Worm (Caenorhabditis elegans) whole organism, L2 larva: ENCODE measurements around the gene hcf-1.

Source experiments
- ZK546.5 ChIP-seq: sonication (generic microtip); optimal IDR thresholded peaks from 2 replicates; lab custom pipeline; 2017; ENCODE audit warnings: missing biosample characterization, missing genetic modification characterization
- aly-2 ChIP-seq: fragments of 150-350 bp; optimal IDR thresholded peaks from 2 replicates; lab custom pipeline; 2014; ENCODE audit warnings: missing biosample characterization, missing genetic modification characterization
- ama-1 ChIP-seq: fragments of 150-350 bp; optimal IDR thresholded peaks from 2 replicates; lab custom pipeline; 2018; ENCODE audit warnings: inconsistent platforms
- blmp-1 ChIP-seq: sonication (generic microtip); optimal IDR thresholded peaks from 2 replicates; lab custom pipeline; 2017; ENCODE audit warnings: missing genetic modification characterization, mild to moderate bottlenecking, missing compliant biosample characterization, antibody characterized with exemption, moderate library complexity; ENCODE audit not compliant: insufficient read depth
- crh-2 ChIP-seq: sonication (generic microtip); optimal IDR thresholded peaks from 2 replicates; lab custom pipeline; 2017; ENCODE audit warnings: missing biosample characterization, missing genetic modification characterization
- gmeb-1 ChIP-seq: fragments of 150-350 bp; optimal IDR thresholded peaks from 2 replicates; lab custom pipeline; 2014; ENCODE audit warnings: missing biosample characterization, missing genetic modification characterization
- nhr-25 ChIP-seq: fragments of 150-350 bp; sonication (generic microtip); optimal IDR thresholded peaks from 3 replicates; lab custom pipeline; 2014; ENCODE audit warnings: missing biosample characterization, missing genetic modification characterization
- peb-1 ChIP-seq: fragments of 150-350 bp; optimal IDR thresholded peaks from 2 replicates; lab custom pipeline; 2014; ENCODE audit warnings: missing biosample characterization, missing genetic modification characterization
- skn-1 ChIP-seq: sonication (generic microtip); optimal IDR thresholded peaks from 2 replicates; lab custom pipeline; 2017; ENCODE audit warnings: missing biosample characterization, missing genetic modification characterization
- unc-62 ChIP-seq: fragments of 150-350 bp; optimal IDR thresholded peaks from 2 replicates; lab custom pipeline; 2014; ENCODE audit warnings: missing biosample characterization, missing genetic modification reagents, missing genetic modification characterization
- zag-1 ChIP-seq: fragments of 150-350 bp; optimal IDR thresholded peaks from 2 replicates; lab custom pipeline; 2014; ENCODE audit warnings: missing biosample characterization, missing genetic modification characterization
- ztf-4 ChIP-seq: fragments of 150-350 bp; optimal IDR thresholded peaks from 2 replicates; lab custom pipeline; 2014; ENCODE audit warnings: missing biosample characterization, missing genetic modification characterization

- no peak for TF ChIP-seq skn-1 (tag; lab: Kevin White, UChicago)
- no peak for TF ChIP-seq nhr-25 (tag; lab: Kevin White, UChicago)
- no peak for TF ChIP-seq unc-62
- TF ChIP-seq ama-1 (lab: Kevin White, UChicago) = no peak
- no peak for TF ChIP-seq blmp-1 (tag; lab: Kevin White, UChicago)
- no peak for TF ChIP-seq peb-1 (tag; lab: Kevin White, UChicago)
- TF ChIP-seq aly-2 = no peak
- TF ChIP-seq gmeb-1 (tag; lab: Kevin White, UChicago) = no peak
- TF ChIP-seq ztf-4 (tag; lab: Kevin White, UChicago) = no peak
- no peak for TF ChIP-seq ZK546.5 (tag; lab: Kevin White, UChicago)
- peak; percentile 17 for TF ChIP-seq crh-2 (tag; lab: Kevin White, UChicago)
- no peak for TF ChIP-seq zag-1 (tag; lab: Kevin White, UChicago)
These were observed at the start of gene hcf-1, which contains the start of gene swd-2.2 for ce11 chrIV:7774206-7774605.
